Worm (Caenorhabditis elegans) whole organism, L3 larva: ENCODE data around the gene lea-1.

Experiments used
- aly-2 ChIP-seq: fragments of 150-350 bp; optimal IDR thresholded peaks from 2 replicates; lab custom pipeline; 2014; ENCODE audit warnings: missing biosample characterization, missing genetic modification characterization
- ama-1 ChIP-seq: fragments of 150-350 bp; optimal IDR thresholded peaks from 2 replicates; lab custom pipeline; 2018
- ceh-16 ChIP-seq: sonication (generic microtip); optimal IDR thresholded peaks from 2 replicates; lab custom pipeline; 2017; ENCODE audit warnings: missing biosample characterization, missing genetic modification characterization
- ceh-28 ChIP-seq: fragments of 150-350 bp; optimal IDR thresholded peaks from 2 replicates; lab custom pipeline; 2014; ENCODE audit warnings: missing biosample characterization, missing genetic modification reagents, missing genetic modification characterization
- ceh-82 ChIP-seq: fragments of 150-350 bp; optimal IDR thresholded peaks from 2 replicates; lab custom pipeline; 2014; ENCODE audit warnings: missing biosample characterization, missing genetic modification characterization
- ceh-9 ChIP-seq: sonication (generic microtip); optimal IDR thresholded peaks from 2 replicates; lab custom pipeline; 2018; ENCODE audit warnings: missing biosample characterization, missing genetic modification characterization
- egl-5 ChIP-seq: fragments of 150-350 bp; optimal IDR thresholded peaks from 2 replicates; lab custom pipeline; 2017; ENCODE audit warnings: missing biosample characterization, missing genetic modification reagents, missing genetic modification characterization, inconsistent platforms
- elt-1 ChIP-seq: fragments of 150-350 bp; optimal IDR thresholded peaks from 2 replicates; lab custom pipeline; 2014; ENCODE audit warnings: missing biosample characterization, missing genetic modification characterization
- elt-2 ChIP-seq: sonication (generic microtip); optimal IDR thresholded peaks from 2 replicates; lab custom pipeline; 2016; ENCODE audit warnings: missing genetic modification reagents, mild to moderate bottlenecking, missing genetic modification characterization, missing compliant biosample characterization
- elt-3 ChIP-seq, 3 experiments: fragments of 150-350 bp in 1 of 3; sonication (generic microtip) in 2 of 3; optimal IDR thresholded peaks; 2 replicates in 2 of 3; 4 replicates in 1 of 3; lab custom pipeline; 2014 to 2017; ENCODE audit warnings: missing biosample characterization in 3 of 3, missing genetic modification characterization in 3 of 3
- eor-1 ChIP-seq, 2 experiments: fragments of 150-350 bp; optimal IDR thresholded peaks; 2 replicates each; lab custom pipeline; 2014 to 2018; ENCODE audit warnings: missing biosample characterization in 2 of 2, missing genetic modification characterization in 2 of 2
- fkh-10 ChIP-seq: sonication (generic microtip); optimal IDR thresholded peaks from 2 replicates; lab custom pipeline; 2017; ENCODE audit warnings: missing biosample characterization, missing genetic modification reagents, missing genetic modification characterization
- fkh-2 ChIP-seq: fragments of 150-350 bp; optimal IDR thresholded peaks from 2 replicates; lab custom pipeline; 2014; ENCODE audit warnings: missing biosample characterization, missing genetic modification reagents, missing genetic modification characterization
- fos-1 ChIP-seq: fragments of 150-350 bp; optimal IDR thresholded peaks from 2 replicates; lab custom pipeline; 2014; ENCODE audit warnings: missing biosample characterization, missing genetic modification characterization
- hmg-11 ChIP-seq: sonication (generic microtip); optimal IDR thresholded peaks from 2 replicates; lab custom pipeline; 2016; ENCODE audit warnings: missing genetic modification characterization, missing compliant biosample characterization
- jun-1 ChIP-seq: fragments of 150-350 bp; optimal IDR thresholded peaks from 2 replicates; lab custom pipeline; 2014; ENCODE audit warnings: missing biosample characterization, missing genetic modification reagents, missing genetic modification characterization
- lin-39 ChIP-seq: fragments of 150-350 bp; optimal IDR thresholded peaks from 2 replicates; lab custom pipeline; 2018; ENCODE audit warnings: missing biosample characterization, missing genetic modification reagents, missing genetic modification characterization
- lsy-12 ChIP-seq: sonication (generic microtip); optimal IDR thresholded peaks from 2 replicates; lab custom pipeline; 2016; ENCODE audit warnings: mild to moderate bottlenecking, missing genetic modification characterization, missing compliant biosample characterization
- nfya-1 ChIP-seq: sonication (generic microtip); optimal IDR thresholded peaks from 2 replicates; lab custom pipeline; 2017; ENCODE audit warnings: missing genetic modification characterization, mild to moderate bottlenecking, missing compliant biosample characterization, antibody characterized with exemption, moderate library complexity; ENCODE audit not compliant: insufficient read depth
- nhr-12 ChIP-seq: fragments of 150-350 bp; optimal IDR thresholded peaks from 2 replicates; lab custom pipeline; 2014; ENCODE audit warnings: missing biosample characterization, missing genetic modification characterization
- nhr-23 ChIP-seq: fragments of 150-350 bp; optimal IDR thresholded peaks from 2 replicates; lab custom pipeline; 2014; ENCODE audit warnings: missing biosample characterization, missing genetic modification reagents, missing genetic modification characterization
- nhr-237 ChIP-seq: fragments of 150-350 bp; optimal IDR thresholded peaks from 2 replicates; lab custom pipeline; 2014; ENCODE audit warnings: missing biosample characterization, missing genetic modification characterization
- nhr-25 ChIP-seq: sonication (generic microtip); optimal IDR thresholded peaks from 2 replicates; lab custom pipeline; 2017; ENCODE audit warnings: missing biosample characterization, missing genetic modification characterization
- nhr-28 ChIP-seq: fragments of 150-350 bp; optimal IDR thresholded peaks from 2 replicates; lab custom pipeline; 2014; ENCODE audit warnings: missing biosample characterization, missing genetic modification characterization
- nhr-43 ChIP-seq: sonication (generic microtip); optimal IDR thresholded peaks from 2 replicates; lab custom pipeline; 2016; ENCODE audit warnings: mild to moderate bottlenecking, missing genetic modification characterization, missing compliant biosample characterization; ENCODE audit not compliant: poor library complexity, severe bottlenecking
- nhr-67 ChIP-seq: fragments of 150-350 bp; optimal IDR thresholded peaks from 2 replicates; lab custom pipeline; 2014; ENCODE audit warnings: missing biosample characterization, missing genetic modification characterization
- nhr-76 ChIP-seq: fragments of 150-350 bp; sonication (generic microtip); optimal IDR thresholded peaks from 5 replicates; lab custom pipeline; 2014; ENCODE audit warnings: missing biosample characterization, missing genetic modification characterization
- nhr-77 ChIP-seq: fragments of 150-350 bp; optimal IDR thresholded peaks from 2 replicates; lab custom pipeline; 2014; ENCODE audit warnings: missing biosample characterization, missing genetic modification characterization
- pha-4 ChIP-seq: fragments of 150-350 bp; optimal IDR thresholded peaks from 2 replicates; lab custom pipeline; 2014; ENCODE audit warnings: missing biosample characterization, missing genetic modification reagents, missing genetic modification characterization
- pqm-1 ChIP-seq: fragments of 150-350 bp; optimal IDR thresholded peaks from 2 replicates; lab custom pipeline; 2017; ENCODE audit warnings: missing biosample characterization, missing genetic modification characterization, inconsistent platforms
- tbx-2 ChIP-seq: sonication (generic microtip); optimal IDR thresholded peaks from 2 replicates; lab custom pipeline; 2016; ENCODE audit warnings: mild to moderate bottlenecking, missing genetic modification characterization, missing compliant biosample characterization
- unc-62 ChIP-seq: fragments of 150-350 bp; sonication (generic microtip); optimal IDR thresholded peaks from 4 replicates; lab custom pipeline; 2014; ENCODE audit warnings: missing biosample characterization, missing genetic modification reagents, missing genetic modification characterization
- zag-1 ChIP-seq: fragments of 150-350 bp; optimal IDR thresholded peaks from 2 replicates; lab custom pipeline; 2014; ENCODE audit warnings: missing biosample characterization, missing genetic modification characterization
- ztf-4 ChIP-seq: fragments of 150-350 bp; optimal IDR thresholded peaks from 2 replicates; lab custom pipeline; 2014; ENCODE audit warnings: missing biosample characterization, missing genetic modification characterization

The lea-1 gene

DNA sequence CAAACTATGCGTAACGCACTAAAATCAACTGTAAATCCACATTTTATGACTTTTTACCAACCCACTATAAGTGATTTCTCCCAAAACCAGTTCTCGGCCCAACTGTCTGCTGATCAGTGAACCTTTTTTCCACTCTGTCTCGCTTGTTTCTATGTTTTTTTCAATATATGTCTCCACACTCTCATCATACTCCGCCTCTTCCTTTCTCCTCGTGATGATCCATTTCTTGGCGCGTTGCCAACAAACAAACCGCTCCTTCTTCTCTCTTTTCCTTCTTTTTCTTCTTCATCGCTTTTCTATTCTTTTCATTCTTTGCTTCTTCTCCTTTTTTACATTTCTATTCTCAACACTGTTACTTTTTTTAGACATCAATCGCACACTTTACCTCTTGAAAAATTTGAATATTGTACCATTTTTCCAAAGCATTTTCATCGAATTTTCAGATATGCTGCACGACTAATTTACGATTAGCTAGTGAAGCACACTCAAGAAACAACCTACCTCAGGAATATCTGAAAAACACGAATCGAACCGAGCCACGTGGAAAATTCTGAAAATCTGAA lies 31.6 kb downstream of the lea-1 start, which contains the start of gene T06E8.8 (continued):
- TF ChIP-seq nhr-43 (peak; percentile 71), ceh-16 (no peak), pha-4 (tag; lab: Kevin White, UChicago) (peak; percentile 89), elt-3 (tag; optimal IDR thresholded peaks at IDR 0.05; lab: Kevin White, UChicago) (peak in 1 of 3 experiments; percentile 2), pqm-1 (tag; lab: Kevin White, UChicago) (no peak), hmg-11 (tag; lab: Kevin White, UChicago) (peak; percentile 39), fkh-2 (no peak), ceh-9 (no peak), aly-2 (tag; lab: Kevin White, UChicago) (no peak), zag-1 (tag; lab: Kevin White, UChicago) (no peak), nhr-28 (no peak), nhr-237 (tag; lab: Kevin White, UChicago) (no peak), eor-1 (tag; optimal IDR thresholded peaks at IDR 0.05; lab: Kevin White, UChicago) (no peak), ceh-28 (tag; lab: Kevin White, UChicago) (peak; percentile 15)
- TF ChIP-seq, all 47 proteins: peak for 13

DNA sequence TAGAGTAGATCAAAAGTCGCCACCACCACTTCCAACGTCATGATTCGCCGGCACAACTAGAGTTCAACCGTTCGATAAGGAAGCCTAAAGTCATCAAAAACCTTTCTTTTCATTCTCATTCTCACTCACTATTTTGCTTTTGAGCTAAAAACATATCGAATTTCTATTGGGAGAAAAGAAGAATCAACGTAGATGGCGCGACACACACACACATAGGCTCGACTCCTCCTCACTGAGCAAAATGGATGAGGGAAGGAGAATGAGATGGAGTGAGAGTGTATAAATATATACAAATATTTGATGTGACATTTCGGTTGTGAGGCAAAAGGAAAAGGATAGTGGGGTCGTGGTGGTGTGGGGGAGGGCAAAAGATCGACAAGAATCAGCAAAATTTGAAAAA lies 33.0 kb downstream of the lea-1 start:
- TF ChIP-seq nhr-28 (no peak), pha-4 (tag; lab: Kevin White, UChicago) (peak; percentile 69)

DNA sequence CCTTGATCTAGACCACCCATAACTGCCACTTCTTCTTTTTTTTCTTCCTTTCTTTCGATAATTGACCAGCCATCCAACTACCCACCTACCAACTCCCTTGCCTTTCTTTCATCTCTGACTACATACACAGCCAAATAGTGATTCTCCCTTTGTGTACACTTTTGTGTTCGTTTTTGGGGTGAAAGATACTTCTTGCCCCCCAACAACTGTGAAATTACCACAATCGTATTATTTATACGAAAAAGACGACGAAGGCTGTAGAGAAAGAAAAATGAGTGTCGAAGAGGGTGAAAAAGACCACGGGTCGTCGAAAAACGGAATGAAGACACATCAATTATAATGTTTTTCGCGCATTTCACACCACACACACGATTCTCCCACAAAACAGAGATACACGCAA lies 34.8 kb downstream of the lea-1 start:
- TF ChIP-seq tbx-2 (tag; lab: Kevin White, UChicago): no peak
- peak; percentile 17 for TF ChIP-seq nfya-1 (tag; lab: Kevin White, UChicago)
- TF ChIP-seq pha-4 (tag; lab: Kevin White, UChicago): peak; percentile 21
- no peak for TF ChIP-seq aly-2 (tag; lab: Kevin White, UChicago)
- TF ChIP-seq nhr-25 (tag; lab: Kevin White, UChicago): peak; percentile 55
- no peak for TF ChIP-seq ceh-82 (tag; lab: Kevin White, UChicago)

DNA sequence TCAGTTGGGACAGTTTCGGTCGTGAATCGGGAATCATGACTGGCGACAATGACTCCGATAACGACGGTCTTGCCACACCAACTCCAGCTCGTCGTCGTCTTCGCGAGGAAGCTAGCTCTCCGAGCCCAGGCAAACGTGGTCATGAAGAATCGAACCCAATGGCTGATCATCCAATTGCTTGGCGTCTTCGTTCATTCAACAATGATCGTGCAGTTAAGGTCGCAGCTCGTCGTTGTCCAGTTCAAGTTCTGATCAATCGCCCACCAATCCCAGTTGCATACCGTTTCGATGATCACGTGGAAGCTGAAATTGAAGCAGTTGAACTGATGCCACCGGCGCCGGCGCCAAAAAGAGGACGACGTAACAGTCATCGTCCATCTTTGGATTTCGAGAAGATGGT lies 35.5 kb downstream of the lea-1 start:
- TF ChIP-seq ama-1 (lab: Kevin White, UChicago): peak; percentile 71
- no peak for TF ChIP-seq nhr-237 (tag; lab: Kevin White, UChicago)

DNA sequence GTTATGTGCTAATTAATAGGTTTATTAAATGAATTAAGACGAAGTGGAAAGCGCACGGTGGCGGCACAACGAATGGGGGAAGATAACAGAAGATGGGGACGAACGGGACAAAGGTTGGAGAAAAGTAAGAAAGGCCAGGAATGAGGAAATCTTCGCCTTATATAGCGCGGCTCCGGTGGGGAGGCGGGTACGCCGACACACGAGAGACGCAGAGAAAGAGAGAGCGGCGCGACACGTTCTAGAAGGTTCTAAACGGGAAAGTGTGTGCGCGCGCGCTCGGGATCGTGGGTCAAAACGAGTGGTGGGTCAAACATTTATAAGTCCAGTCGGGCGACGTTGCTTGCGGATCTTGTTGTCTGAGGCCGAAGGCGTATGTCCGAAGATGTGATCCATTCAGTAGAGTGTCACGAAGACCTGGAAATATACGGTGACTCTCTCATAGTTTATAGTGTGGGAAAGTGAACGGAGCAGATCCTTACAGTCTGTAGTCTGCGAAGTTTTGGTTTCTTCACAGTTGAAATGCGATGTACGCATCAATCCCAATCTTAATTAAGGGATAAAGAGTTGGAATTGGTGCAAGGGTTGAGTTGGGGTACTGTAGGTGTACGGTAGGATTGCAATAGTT lies 37.6 kb downstream of the lea-1 start:
- TF ChIP-seq nfya-1 (tag; lab: Kevin White, UChicago): peak; percentile 3

DNA sequence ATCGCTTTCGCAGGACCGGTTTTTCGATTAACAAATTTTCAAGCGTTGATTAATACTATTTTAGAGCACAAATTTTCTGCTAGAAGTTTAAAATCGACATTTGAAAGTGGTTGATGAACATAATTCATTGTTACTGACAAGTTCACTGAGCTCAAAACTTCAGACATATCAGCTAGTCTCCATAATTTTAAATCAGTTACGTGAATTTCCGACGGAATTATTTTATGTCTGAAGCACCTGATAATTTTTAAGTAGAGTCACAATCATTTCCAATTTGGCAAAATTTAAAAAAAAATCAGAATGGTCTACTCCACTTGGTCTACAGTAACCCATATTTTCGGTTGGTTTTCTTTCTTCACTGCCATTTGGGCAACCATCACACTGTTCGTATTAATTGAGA lies 40.1 kb downstream of the lea-1 start, which contains the start of gene str-118:
str-118 (plus strand) TSS at position 301 of the 400 bp plus-strand sequence.
- no peak for TF ChIP-seq nhr-12 (tag; lab: Kevin White, UChicago)
- no peak for TF ChIP-seq nhr-237 (tag; lab: Kevin White, UChicago)
- no peak for TF ChIP-seq nhr-28
- no peak for TF ChIP-seq nhr-77 (tag; lab: Kevin White, UChicago)
- TF ChIP-seq nhr-67 (tag; lab: Kevin White, UChicago): no peak
- TF ChIP-seq nhr-23: no peak
- no peak for TF ChIP-seq fos-1 (tag; lab: Kevin White, UChicago)
- TF ChIP-seq eor-1 (tag; optimal IDR thresholded peaks at IDR 0.05; lab: Kevin White, UChicago): no peak
- no peak for TF ChIP-seq tbx-2 (tag; lab: Kevin White, UChicago)
- no peak for TF ChIP-seq lsy-12 (tag; lab: Kevin White, UChicago)
- TF ChIP-seq fkh-10: no peak
- no peak for TF ChIP-seq ceh-28 (tag; lab: Kevin White, UChicago)
- TF ChIP-seq jun-1 (tag; lab: Kevin White, UChicago): no peak
- TF ChIP-seq, all 47 proteins: peak for 0

DNA sequence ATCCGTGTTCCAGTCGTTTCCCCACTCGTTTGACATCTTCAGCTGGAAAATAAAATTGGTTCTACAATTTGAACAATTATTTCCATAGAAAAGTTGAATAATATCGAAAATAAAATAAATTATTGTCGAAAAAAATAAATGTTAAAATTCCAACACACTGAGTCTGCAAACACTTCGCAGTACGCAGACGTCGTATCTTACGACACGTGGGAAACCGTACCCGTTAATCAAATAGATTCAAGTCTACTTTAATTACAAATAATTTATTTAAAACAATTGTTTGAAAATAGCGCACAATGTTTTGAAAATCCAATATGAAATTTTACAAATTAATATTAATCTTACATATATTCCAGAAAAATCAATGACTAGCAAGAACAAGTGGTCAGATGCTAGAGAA lies 43.1 kb downstream of the lea-1 start, which contains the start of gene yif-1:
yif-1 (minus strand) TSS at position 42 of the 400 bp plus-strand sequence.
- no peak for TF ChIP-seq fkh-10
- no peak for TF ChIP-seq lin-39 (tag; lab: Kevin White, UChicago)
- TF ChIP-seq pha-4 (tag; lab: Kevin White, UChicago): peak; percentile 34
- TF ChIP-seq lsy-12 (tag; lab: Kevin White, UChicago): no peak
- no peak for TF ChIP-seq elt-1 (tag; lab: Kevin White, UChicago)
- TF ChIP-seq unc-62 (GFP tag; lab: Kevin White, UChicago): no peak
- no peak for TF ChIP-seq elt-2 (tag; lab: Kevin White, UChicago)
- no peak for TF ChIP-seq egl-5 (tag; lab: Kevin White, UChicago)
- no peak for TF ChIP-seq nhr-28
- no peak for TF ChIP-seq ztf-4
- peak; percentile 44 for TF ChIP-seq nfya-1 (tag; lab: Kevin White, UChicago)
- no peak for TF ChIP-seq nhr-23
- peak; percentile 1 for TF ChIP-seq nhr-76 (tag; lab: Kevin White, UChicago)
- TF ChIP-seq nhr-43: no peak
